Fruit fly (Drosophila melanogaster) whole organism, pupa: ENCODE data around the gene sloth2.

Source experiments
- CG10348 ChIP-seq: fragments of 200-800 bp; sonication (Bioruptor generic); IDR thresholded peaks from 2 replicates; pipeline ENCODE4 v1.3.6; 2022; ENCODE audit warnings: missing biosample characterization, missing genetic modification characterization
- CG12605 ChIP-seq: fragments of 200-800 bp; sonication (Bioruptor generic); IDR thresholded peaks from 2 replicates; pipeline ENCODE4 v1.3.6; 2022; ENCODE audit warnings: missing biosample characterization, missing genetic modification characterization
- CG13204 ChIP-seq: fragments of 200-800 bp; sonication (Bioruptor generic); optimal IDR thresholded peaks from 2 replicates; lab custom pipeline; 2018; ENCODE audit warnings: missing biosample characterization, mild to moderate bottlenecking, missing genetic modification characterization, moderate library complexity
- CG14655 ChIP-seq: fragments of 200-800 bp; sonication (Bioruptor generic); optimal IDR thresholded peaks from 3 replicates; lab custom pipeline; 2017; ENCODE audit warnings: mild to moderate bottlenecking, missing biosample characterization, missing genetic modification reagents, missing genetic modification characterization
- CG17806 ChIP-seq: fragments of 200-800 bp; sonication (Bioruptor generic); optimal IDR thresholded peaks from 2 replicates; lab custom pipeline; 2018; ENCODE audit warnings: missing biosample characterization, mild to moderate bottlenecking, missing genetic modification characterization, moderate library complexity
- CG32121 ChIP-seq: fragments of 200-800 bp; sonication (Bioruptor generic); IDR thresholded peaks from 2 replicates; pipeline ENCODE4 v1.3.6; 2022; ENCODE audit warnings: missing biosample characterization, missing genetic modification characterization
- CG4496 ChIP-seq: fragments of 200-800 bp; sonication (Bioruptor generic); IDR thresholded peaks from 3 replicates; pipeline ENCODE4 v1.3.6; 2022; ENCODE audit warnings: missing biosample characterization, missing genetic modification characterization
- CG8159 ChIP-seq: fragments of 200-800 bp; sonication (Bioruptor generic); optimal IDR thresholded peaks from 3 replicates; lab custom pipeline; 2018; ENCODE audit warnings: missing biosample characterization, mild to moderate bottlenecking, missing genetic modification characterization, moderate library complexity
- CG9948 ChIP-seq: fragments of 200-800 bp; sonication (Bioruptor generic); optimal IDR thresholded peaks from 2 replicates; lab custom pipeline; 2018; ENCODE audit warnings: missing biosample characterization, mild to moderate bottlenecking, missing genetic modification characterization, moderate library complexity
- EcR ChIP-seq: fragments of 200-800 bp; sonication (Bioruptor generic); optimal IDR thresholded peaks from 3 replicates; lab custom pipeline; 2019; ENCODE audit warnings: missing biosample characterization, missing genetic modification characterization, mild to moderate bottlenecking, moderate library complexity, missing genetic modification reagents
- Ets98B ChIP-seq: fragments of 200-800 bp; sonication (Bioruptor generic); IDR thresholded peaks from 2 replicates; pipeline ENCODE4 v1.3.6; 2022; ENCODE audit warnings: missing biosample characterization, missing genetic modification characterization

DNA sequence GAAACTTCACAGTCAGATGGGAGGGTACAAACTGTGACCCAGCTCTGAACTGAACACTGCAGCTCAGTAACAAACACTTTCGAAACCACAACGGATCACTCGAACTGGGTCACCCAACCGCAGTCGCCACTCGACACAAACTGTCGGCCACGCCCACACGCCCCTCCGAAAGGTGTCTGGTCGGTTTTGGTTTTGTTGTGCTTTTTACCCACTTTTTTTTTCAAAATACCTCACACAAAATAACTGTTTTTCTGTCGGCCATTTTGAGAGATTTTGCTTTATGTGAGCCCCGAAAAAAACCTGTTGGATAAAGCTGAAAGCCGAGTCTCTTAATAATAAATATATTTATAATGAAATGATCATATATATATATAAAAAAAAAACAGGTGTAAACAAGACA lies 19.9 kb upstream of the sloth2 start, which contains the start of gene ogre:
- TF ChIP-seq CG32121 (GFP tag; lab: Robert Waterston, UW), result no peak
- no peak for TF ChIP-seq CG14655 (GFP tag; lab: Kevin White, UChicago)
- TF ChIP-seq CG9948 (tag; lab: Kevin White, UChicago), result no peak
- no peak for TF ChIP-seq CG17806
- no peak for TF ChIP-seq CG8159
- TF ChIP-seq Ets98B (GFP tag; lab: Robert Waterston, UW), result no peak
- peak; percentile 39; the same call in 1 of the 3 replicates for TF ChIP-seq CG4496 (GFP tag; lab: Robert Waterston, UW)
- no peak for TF ChIP-seq CG10348 (GFP tag; lab: Robert Waterston, UW)
- no peak for TF ChIP-seq CG12605
- TF ChIP-seq EcR (GFP tag; lab: Kevin White, UChicago), result peak; percentile 46
- no peak for TF ChIP-seq CG13204
